Worm (Caenorhabditis elegans) whole organism, early embryonic: Measurements from ENCODE around the gene yju-2.
A peak's percentile ranks its signal among the peaks of the same experiment; 100 is the strongest.

ENCODE experiments used
- B0310.2 ChIP-seq: sonication (generic microtip); optimal IDR thresholded peaks from 2 replicates; lab custom pipeline; 2016; ENCODE audit warnings: mild to moderate bottlenecking, missing genetic modification characterization, missing compliant biosample characterization
- F13C5.2 ChIP-seq: sonication (generic microtip); optimal IDR thresholded peaks from 2 replicates; lab custom pipeline; 2017; ENCODE audit warnings: mild to moderate bottlenecking, missing genetic modification characterization, inconsistent platforms, missing compliant biosample characterization
- aly-1 ChIP-seq: sonication (generic microtip); optimal IDR thresholded peaks from 2 replicates; lab custom pipeline; 2016; ENCODE audit warnings: missing genetic modification characterization, missing compliant biosample characterization
- ama-1 ChIP-seq: fragments of 150-350 bp; optimal IDR thresholded peaks from 2 replicates; lab custom pipeline; 2014
- ceh-13 ChIP-seq: fragments of 200-800 bp; sonication (Bioruptor generic); optimal IDR thresholded peaks from 2 replicates; lab custom pipeline; 2018; ENCODE audit warnings: mild to moderate bottlenecking, missing genetic modification characterization, missing compliant biosample characterization
- ceh-36 ChIP-seq: sonication (generic microtip); optimal IDR thresholded peaks from 2 replicates; lab custom pipeline; 2016; ENCODE audit warnings: missing genetic modification characterization, inconsistent platforms, missing compliant biosample characterization
- ets-7 ChIP-seq: sonication (generic microtip); optimal IDR thresholded peaks from 2 replicates; lab custom pipeline; 2016; ENCODE audit warnings: missing genotype, missing genetic modification characterization, missing compliant biosample characterization
- flt-1 ChIP-seq: fragments of 200-800 bp; sonication (Bioruptor generic); IDR thresholded peaks from 2 replicates; pipeline ENCODE4 v1.3.6; 2022; ENCODE audit warnings: missing genetic modification characterization, missing compliant biosample characterization
- hmbx-1 ChIP-seq: sonication (generic microtip); optimal IDR thresholded peaks from 2 replicates; lab custom pipeline; 2016; ENCODE audit warnings: mild to moderate bottlenecking, missing genetic modification characterization, missing compliant biosample characterization
- hmg-4 ChIP-seq: fragments of 200-800 bp; sonication (Bioruptor generic); optimal IDR thresholded peaks from 2 replicates; lab custom pipeline; 2018; ENCODE audit warnings: mild to moderate bottlenecking, missing genetic modification characterization, missing compliant biosample characterization
- hnd-1 ChIP-seq: sonication (generic microtip); optimal IDR thresholded peaks from 2 replicates; lab custom pipeline; 2016; ENCODE audit warnings: missing genetic modification characterization, missing compliant biosample characterization
- pes-1 ChIP-seq: fragments of 200-800 bp; sonication (Bioruptor generic); IDR thresholded peaks from 2 replicates; pipeline ENCODE4 v1.3.6; 2022; ENCODE audit warnings: missing genetic modification reagents, missing genetic modification characterization, missing compliant biosample characterization
- scrt-1 ChIP-seq: fragments of 200-800 bp; sonication (Bioruptor generic); IDR thresholded peaks from 2 replicates; pipeline ENCODE4 v1.3.6; 2022; ENCODE audit warnings: missing genetic modification characterization, missing compliant biosample characterization
- sea-1 ChIP-seq: fragments of 200-800 bp; sonication (Bioruptor generic); conservative IDR thresholded peaks from 2 replicates; pipeline ENCODE4 v1.3.6; 2022; ENCODE audit warnings: missing genetic modification characterization, missing compliant biosample characterization
- tbx-11 ChIP-seq: fragments of 200-800 bp; sonication (Bioruptor generic); IDR thresholded peaks from 2 replicates; pipeline ENCODE4 v1.3.6; 2022; ENCODE audit warnings: missing genetic modification characterization, missing compliant biosample characterization
- tbx-37 ChIP-seq: fragments of 200-800 bp; sonication (Bioruptor generic); conservative IDR thresholded peaks from 2 replicates; pipeline ENCODE4 v1.3.6; 2022; ENCODE audit warnings: missing genetic modification reagents, missing genetic modification characterization, missing compliant biosample characterization
- tra-4 ChIP-seq: sonication (generic microtip); optimal IDR thresholded peaks from 2 replicates; lab custom pipeline; 2017; ENCODE audit warnings: missing genetic modification characterization, missing compliant biosample characterization

yju-2 gene

ce11 chrIII:7152569-7152968, 31.6 kb upstream of the yju-2 start:
- no peak for TF ChIP-seq ceh-13 (GFP tag; lab: Kevin White, UChicago)
- no peak for TF ChIP-seq scrt-1 (GFP tag; lab: Robert Waterston, UW)
- no peak for TF ChIP-seq ets-7 (tag; lab: Kevin White, UChicago)
- no peak for TF ChIP-seq aly-1 (tag; lab: Kevin White, UChicago)
- TF ChIP-seq ama-1, result no peak
- no peak for TF ChIP-seq hmg-4 (GFP tag; lab: Kevin White, UChicago)
- TF ChIP-seq tbx-37, result no peak
- no peak for TF ChIP-seq F13C5.2
- TF ChIP-seq hmbx-1 (tag; lab: Kevin White, UChicago), result no peak
- TF ChIP-seq tbx-11 (GFP tag; lab: Robert Waterston, UW), result no peak
- no peak for TF ChIP-seq ceh-36 (tag; lab: Kevin White, UChicago)
- no peak for TF ChIP-seq sea-1
- TF ChIP-seq tra-4 (tag; lab: Kevin White, UChicago), result no peak
- TF ChIP-seq pes-1, result no peak
- no peak for TF ChIP-seq flt-1
- no peak for TF ChIP-seq B0310.2 (tag; lab: Kevin White, UChicago)
- TF ChIP-seq hnd-1 (tag; lab: Kevin White, UChicago), result no peak

ce11 chrIII:7153747-7154238, 30.3 kb upstream of the yju-2 start, which contains the start of gene ogt-1:
TSS of gene ogt-1 (minus strand) at chrIII:7153797.
- no peak for TF ChIP-seq scrt-1 (GFP tag; lab: Robert Waterston, UW)
- TF ChIP-seq sea-1, result no peak
- TF ChIP-seq ceh-13 (GFP tag; lab: Kevin White, UChicago), result no peak
- TF ChIP-seq ama-1, result no peak
- TF ChIP-seq F13C5.2, result peak; percentile 32
- TF ChIP-seq hmg-4 (GFP tag; lab: Kevin White, UChicago), result peak; percentile 25
- no peak for TF ChIP-seq tbx-11 (GFP tag; lab: Robert Waterston, UW)
- TF ChIP-seq hmbx-1 (tag; lab: Kevin White, UChicago), result no peak
- no peak for TF ChIP-seq flt-1
- no peak for TF ChIP-seq pes-1
- TF ChIP-seq hnd-1 (tag; lab: Kevin White, UChicago), result no peak
- no peak for TF ChIP-seq ets-7 (tag; lab: Kevin White, UChicago)
- no peak for TF ChIP-seq aly-1 (tag; lab: Kevin White, UChicago)

- TF ChIP-seq hnd-1 (tag; lab: Kevin White, UChicago), result no peak
- no peak for TF ChIP-seq sea-1
Observed at ce11 chrIII:7154526-7154925, 29.6 kb upstream of the yju-2 start.

DNA sequence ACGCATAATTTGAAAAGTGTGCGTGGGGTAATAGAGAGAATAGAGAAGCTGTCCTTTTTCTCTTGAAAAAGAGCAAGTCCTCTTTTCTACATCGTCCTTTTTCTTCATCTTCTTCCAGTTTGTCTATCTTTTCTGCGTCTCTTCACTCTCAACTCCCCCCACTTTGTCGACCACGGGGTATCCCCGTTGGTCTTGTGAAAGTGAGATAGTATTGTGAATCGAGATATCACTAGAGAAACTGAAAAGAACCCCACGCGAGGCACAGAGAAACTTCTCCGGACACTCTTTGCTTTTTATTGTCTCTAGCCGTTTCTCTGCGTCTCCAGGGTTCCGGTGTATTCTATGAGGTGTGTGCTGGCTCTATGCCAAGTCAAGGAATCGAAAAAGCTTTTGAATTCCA, 28.5 kb upstream of the yju-2 start:
- TF ChIP-seq ceh-36 (tag; lab: Kevin White, UChicago), result no peak
- no peak for TF ChIP-seq aly-1 (tag; lab: Kevin White, UChicago)
- no peak for TF ChIP-seq tbx-37
- TF ChIP-seq B0310.2 (tag; lab: Kevin White, UChicago), result no peak
- TF ChIP-seq flt-1, result peak; percentile 3; the same call in 1 of the 2 replicates
- no peak for TF ChIP-seq scrt-1 (GFP tag; lab: Robert Waterston, UW)
- peak; percentile 70 for TF ChIP-seq F13C5.2
- no peak for TF ChIP-seq ceh-13 (GFP tag; lab: Kevin White, UChicago)
- TF ChIP-seq pes-1, result no peak
- TF ChIP-seq ama-1, result no peak
- TF ChIP-seq hmbx-1 (tag; lab: Kevin White, UChicago), result no peak
- TF ChIP-seq sea-1, result 0 out of 2 replicates have a peak, but pooled peaks have one; percentile 28
- no peak for TF ChIP-seq hnd-1 (tag; lab: Kevin White, UChicago)
- TF ChIP-seq hmg-4 (GFP tag; lab: Kevin White, UChicago), result peak; percentile 2
- no peak for TF ChIP-seq tra-4 (tag; lab: Kevin White, UChicago)

ce11 chrIII:7158709-7159108, 25.4 kb upstream of the yju-2 start, which contains the start of gene nuo-4:
TSS of gene nuo-4 (minus strand) at chrIII:7158809.
- TF ChIP-seq hnd-1 (tag; lab: Kevin White, UChicago) (no peak), hmg-4 (GFP tag; lab: Kevin White, UChicago) (no peak), ama-1 (no peak), scrt-1 (GFP tag; lab: Robert Waterston, UW) (no peak), ceh-13 (GFP tag; lab: Kevin White, UChicago) (no peak), flt-1 (no peak), sea-1 (no peak), aly-1 (tag; lab: Kevin White, UChicago) (no peak), ceh-36 (tag; lab: Kevin White, UChicago) (no peak), pes-1 (no peak), tbx-11 (GFP tag; lab: Robert Waterston, UW) (no peak), tbx-37 (no peak), F13C5.2 (no peak), tra-4 (tag; lab: Kevin White, UChicago) (no peak), hmbx-1 (tag; lab: Kevin White, UChicago) (no peak), ets-7 (tag; lab: Kevin White, UChicago) (no peak), B0310.2 (tag; lab: Kevin White, UChicago) (no peak)

- TF ChIP-seq ceh-36 (tag; lab: Kevin White, UChicago) (no peak), ama-1 (no peak), ets-7 (tag; lab: Kevin White, UChicago) (no peak), tra-4 (tag; lab: Kevin White, UChicago) (no peak), hnd-1 (tag; lab: Kevin White, UChicago) (no peak), scrt-1 (GFP tag; lab: Robert Waterston, UW) (no peak), F13C5.2 (no peak)
Observed at ce11 chrIII:7159246-7159645, 24.9 kb upstream of the yju-2 start.

DNA sequence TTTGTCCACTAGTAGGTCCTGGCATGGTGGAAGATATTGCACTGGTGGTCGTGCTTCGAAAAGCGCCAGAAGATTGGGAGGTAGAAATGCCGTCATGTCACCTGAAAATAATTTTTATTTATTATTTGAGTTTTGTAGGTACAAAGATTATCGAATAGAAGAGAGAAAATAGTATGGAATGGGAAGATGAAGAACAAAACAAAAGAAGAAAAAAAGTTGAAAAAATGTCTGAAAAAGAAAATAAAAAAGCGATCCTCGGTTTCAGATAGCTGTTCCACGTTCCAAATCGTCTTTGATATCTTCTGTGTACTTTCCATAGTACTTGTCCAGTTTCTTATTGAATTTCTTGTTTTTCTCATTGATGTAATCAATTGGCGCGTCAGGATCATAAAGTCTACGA, 23.1 kb upstream of the yju-2 start, which contains the start of gene rnp-7:
rnp-7 (minus strand) TSS at position 101 of the 400 bp plus-strand sequence.
- TF ChIP-seq ceh-36 (tag; lab: Kevin White, UChicago), result no peak
